Fruit fly (Drosophila melanogaster) whole organism, embryonic: ENCODE measurements around the gene ovm.

Experiments used
- Aef1 ChIP-seq: fragments of 200-800 bp; sonication (Bioruptor generic); IDR thresholded peaks from 3 replicates; pipeline ENCODE4 v1.3.6; 2022; ENCODE audit warnings: missing biosample characterization, missing genetic modification characterization
- Atf3 ChIP-seq: fragments of 200-800 bp; sonication (Bioruptor generic); optimal IDR thresholded peaks from 3 replicates; lab custom pipeline; 2016; ENCODE audit warnings: missing biosample characterization, missing genetic modification characterization
- CG12071 ChIP-seq: fragments of 200-800 bp; sonication (Bioruptor generic); optimal IDR thresholded peaks from 3 replicates; lab custom pipeline; 2018; ENCODE audit warnings: missing biosample characterization, mild to moderate bottlenecking, missing genetic modification characterization
- CG1233 ChIP-seq: fragments of 200-800 bp; sonication (Bioruptor generic); optimal IDR thresholded peaks from 4 replicates; lab custom pipeline; 2018; ENCODE audit warnings: missing biosample characterization, mild to moderate bottlenecking, missing genetic modification characterization
- CG14965 ChIP-seq: fragments of 200-800 bp; sonication (Bioruptor generic); optimal IDR thresholded peaks from 2 replicates; lab custom pipeline; 2016; ENCODE audit warnings: missing biosample characterization, missing genetic modification characterization, borderline replicate concordance
- CG17359 ChIP-seq: fragments of 200-800 bp; sonication (Bioruptor generic); optimal IDR thresholded peaks from 3 replicates; lab custom pipeline; 2018; ENCODE audit warnings: missing biosample characterization, mild to moderate bottlenecking, missing genetic modification characterization, moderate library complexity
- CG2712 ChIP-seq: fragments of 200-800 bp; optimal IDR thresholded peaks from 3 replicates; lab custom pipeline; 2019; ENCODE audit warnings: missing biosample characterization, mild to moderate bottlenecking, missing genetic modification characterization, moderate library complexity
- CG4328 ChIP-seq: fragments of 200-800 bp; sonication (Bioruptor generic); optimal IDR thresholded peaks from 3 replicates; lab custom pipeline; 2017; ENCODE audit warnings: missing biosample characterization, missing genetic modification reagents, missing genetic modification characterization
- CG4707 ChIP-seq: fragments of 200-800 bp; sonication (Bioruptor generic); optimal IDR thresholded peaks from 2 replicates; lab custom pipeline; 2018; ENCODE audit warnings: missing biosample characterization, mild to moderate bottlenecking, missing genetic modification characterization, moderate library complexity
- CG6254 ChIP-seq: fragments of 200-800 bp; sonication (Bioruptor generic); optimal IDR thresholded peaks from 3 replicates; lab custom pipeline; 2017; ENCODE audit warnings: mild to moderate bottlenecking, missing biosample characterization, missing genetic modification reagents, missing genetic modification characterization
- CG6654 ChIP-seq: fragments of 200-800 bp; sonication (Bioruptor generic); optimal IDR thresholded peaks from 2 replicates; lab custom pipeline; 2017; ENCODE audit warnings: missing biosample characterization, mild to moderate bottlenecking, missing genetic modification characterization
- CG6689 ChIP-seq: fragments of 200-800 bp; sonication (Bioruptor generic); IDR thresholded peaks from 2 replicates; pipeline ENCODE4 v1.3.6; 2022; ENCODE audit warnings: missing biosample characterization, missing genetic modification characterization
- CG7839 ChIP-seq: fragments of 200-800 bp; sonication (Bioruptor generic); optimal IDR thresholded peaks from 3 replicates; lab custom pipeline; 2018; ENCODE audit warnings: missing biosample characterization, mild to moderate bottlenecking, missing genetic modification characterization, moderate library complexity
- CG7987 ChIP-seq: fragments of 200-800 bp; sonication (Bioruptor generic); optimal IDR thresholded peaks from 2 replicates; lab custom pipeline; 2018; ENCODE audit warnings: missing biosample characterization, mild to moderate bottlenecking, missing genetic modification characterization, moderate library complexity
- CG8924 ChIP-seq: fragments of 200-800 bp; optimal IDR thresholded peaks from 3 replicates; lab custom pipeline; 2019; ENCODE audit warnings: missing biosample characterization, mild to moderate bottlenecking, missing genetic modification characterization, moderate library complexity
- CG9797 ChIP-seq: fragments of 200-800 bp; sonication (Bioruptor generic); optimal IDR thresholded peaks from 3 replicates; lab custom pipeline; 2018; ENCODE audit warnings: missing biosample characterization, mild to moderate bottlenecking, missing genetic modification characterization
- CrebB ChIP-seq: fragments of 200-800 bp; sonication (Bioruptor generic); optimal IDR thresholded peaks from 3 replicates; lab custom pipeline; 2018; ENCODE audit warnings: missing biosample characterization, mild to moderate bottlenecking, missing genetic modification characterization
- Dek ChIP-seq: fragments of 200-800 bp; sonication (Bioruptor generic); optimal IDR thresholded peaks from 3 replicates; lab custom pipeline; 2019; ENCODE audit warnings: missing biosample characterization, mild to moderate bottlenecking, missing genetic modification characterization, moderate library complexity
- Elba2 ChIP-seq: fragments of 200-800 bp; sonication (Bioruptor generic); optimal IDR thresholded peaks from 3 replicates; lab custom pipeline; 2016; ENCODE audit warnings: missing biosample characterization, missing genetic modification characterization
- Fer3 ChIP-seq: fragments of 200-800 bp; sonication (Bioruptor generic); optimal IDR thresholded peaks from 2 replicates; lab custom pipeline; 2018; ENCODE audit warnings: missing biosample characterization, mild to moderate bottlenecking, missing genetic modification characterization, moderate library complexity
- Gsc ChIP-seq: fragments of 200-800 bp; sonication (Bioruptor generic); IDR thresholded peaks from 2 replicates; pipeline ENCODE4 v1.3.6; 2022; ENCODE audit warnings: missing biosample characterization, missing genetic modification characterization
- HmgD ChIP-seq: fragments of 200-800 bp; sonication (Bioruptor generic); optimal IDR thresholded peaks from 3 replicates; lab custom pipeline; 2016; ENCODE audit warnings: missing biosample characterization, missing genetic modification characterization
- HmgZ ChIP-seq: fragments of 200-800 bp; sonication (Bioruptor generic); optimal IDR thresholded peaks from 2 replicates; lab custom pipeline; 2018; ENCODE audit warnings: missing biosample characterization, mild to moderate bottlenecking, missing genetic modification characterization
- Lhr ChIP-seq: fragments of 200-800 bp; sonication (Bioruptor generic); optimal IDR thresholded peaks from 3 replicates; lab custom pipeline; 2017; ENCODE audit warnings: mild to moderate bottlenecking, missing biosample characterization, missing genetic modification reagents, missing genetic modification characterization
- MBD-R2 ChIP-seq: fragments of 200-800 bp; sonication (Bioruptor generic); IDR thresholded peaks from 2 replicates; pipeline ENCODE4 v1.3.6; 2022; ENCODE audit warnings: missing biosample characterization, missing genetic modification characterization
- MTF-1 ChIP-seq: fragments of 200-800 bp; sonication (Bioruptor generic); optimal IDR thresholded peaks from 2 replicates; lab custom pipeline; 2018; ENCODE audit warnings: missing biosample characterization, mild to moderate bottlenecking, missing genetic modification characterization, borderline replicate concordance
- Max ChIP-seq: fragments of 200-800 bp; sonication (Bioruptor generic); optimal IDR thresholded peaks from 2 replicates; lab custom pipeline; 2016; ENCODE audit warnings: missing biosample characterization, mild to moderate bottlenecking, missing genetic modification characterization
- Nf-YA ChIP-seq: fragments of 200-800 bp; sonication (Bioruptor generic); IDR thresholded peaks from 2 replicates; pipeline ENCODE4 v1.3.6; 2022; ENCODE audit warnings: missing biosample characterization, missing genetic modification characterization
- Oli ChIP-seq: fragments of 200-800 bp; sonication (Bioruptor generic); optimal IDR thresholded peaks from 2 replicates; lab custom pipeline; 2018; ENCODE audit warnings: missing biosample characterization, mild to moderate bottlenecking, missing genetic modification characterization, moderate library complexity
- Sry-δ ChIP-seq: fragments of 200-800 bp; sonication (Bioruptor generic); optimal IDR thresholded peaks from 2 replicates; lab custom pipeline; 2016; ENCODE audit warnings: missing biosample characterization, missing genetic modification characterization
- YL-1 ChIP-seq: fragments of 200-800 bp; sonication (Bioruptor generic); optimal IDR thresholded peaks from 3 replicates; lab custom pipeline; 2017; ENCODE audit warnings: missing biosample characterization, mild to moderate bottlenecking, missing genetic modification characterization
- ase ChIP-seq: fragments of 200-800 bp; sonication (Bioruptor generic); IDR thresholded peaks from 3 replicates; pipeline ENCODE4 v1.3.6; 2022; ENCODE audit warnings: missing biosample characterization, missing genetic modification characterization
- bcd ChIP-seq: fragments of 200-800 bp; sonication (Bioruptor generic); optimal IDR thresholded peaks from 2 replicates; lab custom pipeline; 2017; ENCODE audit warnings: missing biosample characterization, mild to moderate bottlenecking, missing genetic modification characterization
- bsh ChIP-seq, 2 experiments: fragments of 200-800 bp; sonication (Bioruptor generic); optimal IDR thresholded peaks; 2 replicates each; lab custom pipeline; 2017 to 2018; ENCODE audit warnings: mild to moderate bottlenecking in 2 of 2, missing biosample characterization in 2 of 2, missing genetic modification characterization in 2 of 2, moderate library complexity in 1 of 2
- chinmo ChIP-seq: fragments of 200-800 bp; sonication (Bioruptor generic); IDR thresholded peaks from 4 replicates; pipeline ENCODE4 v1.3.6; 2022; ENCODE audit warnings: missing biosample characterization, missing genetic modification characterization; ENCODE audit not compliant: partially characterized antibody
- dati ChIP-seq: fragments of 200-800 bp; sonication (Bioruptor generic); IDR thresholded peaks from 2 replicates; pipeline ENCODE4 v1.3.6; 2022; ENCODE audit warnings: missing biosample characterization, missing genetic modification characterization
- gcm ChIP-seq: fragments of 200-800 bp; sonication (Bioruptor generic); optimal IDR thresholded peaks from 2 replicates; lab custom pipeline; 2019; ENCODE audit warnings: missing biosample characterization, mild to moderate bottlenecking, missing genetic modification characterization, moderate library complexity
- her ChIP-seq: fragments of 200-800 bp; sonication (Bioruptor generic); optimal IDR thresholded peaks from 2 replicates; lab custom pipeline; 2016; ENCODE audit warnings: missing biosample characterization, missing genetic modification characterization
- kay ChIP-seq: fragments of 200-800 bp; sonication (Bioruptor generic); optimal IDR thresholded peaks from 2 replicates; lab custom pipeline; 2016; ENCODE audit warnings: missing biosample characterization, missing genetic modification characterization
- lbe ChIP-seq: fragments of 200-800 bp; sonication (Bioruptor generic); optimal IDR thresholded peaks from 2 replicates; lab custom pipeline; 2016; ENCODE audit warnings: missing biosample characterization, mild to moderate bottlenecking, missing genetic modification characterization
- luna ChIP-seq: fragments of 200-800 bp; sonication (Bioruptor generic); optimal IDR thresholded peaks from 2 replicates; lab custom pipeline; 2016; ENCODE audit warnings: missing biosample characterization, missing genetic modification characterization
- mam ChIP-seq: fragments of 200-800 bp; sonication (Bioruptor generic); optimal IDR thresholded peaks from 3 replicates; lab custom pipeline; 2016; ENCODE audit warnings: missing biosample characterization, missing genetic modification characterization
- oc ChIP-seq: fragments of 200-800 bp; sonication (Bioruptor generic); optimal IDR thresholded peaks from 2 replicates; lab custom pipeline; 2018; ENCODE audit warnings: missing biosample characterization, mild to moderate bottlenecking, missing genetic modification characterization, moderate library complexity
- org-1 ChIP-seq: fragments of 200-800 bp; sonication (Bioruptor generic); optimal IDR thresholded peaks from 2 replicates; lab custom pipeline; 2017; ENCODE audit warnings: missing biosample characterization, missing genetic modification characterization
- pho ChIP-seq: fragments of 200-800 bp; sonication (Bioruptor generic); optimal IDR thresholded peaks from 2 replicates; lab custom pipeline; 2016; ENCODE audit warnings: missing biosample characterization, missing genetic modification characterization
- rib ChIP-seq: fragments of 200-800 bp; sonication (Bioruptor generic); IDR thresholded peaks from 2 replicates; pipeline ENCODE4 v1.3.6; 2022; ENCODE audit warnings: missing biosample characterization, missing genetic modification characterization
- slp2 ChIP-seq: fragments of 200-800 bp; sonication (Bioruptor generic); optimal IDR thresholded peaks from 2 replicates; lab custom pipeline; 2016; ENCODE audit warnings: missing biosample characterization, missing genetic modification characterization
- sqz ChIP-seq: fragments of 200-800 bp; sonication (Bioruptor generic); optimal IDR thresholded peaks from 3 replicates; lab custom pipeline; 2018; ENCODE audit warnings: missing biosample characterization, mild to moderate bottlenecking, missing genetic modification characterization
- sr ChIP-seq: fragments of 200-800 bp; sonication (Bioruptor generic); IDR thresholded peaks from 3 replicates; pipeline ENCODE4 v1.3.6; 2022; ENCODE audit warnings: missing biosample characterization, missing genetic modification characterization
- trh ChIP-seq: fragments of 200-800 bp; sonication (Bioruptor generic); optimal IDR thresholded peaks from 2 replicates; lab custom pipeline; 2016; ENCODE audit warnings: missing biosample characterization, missing genetic modification characterization

Gene ovm

DNA sequence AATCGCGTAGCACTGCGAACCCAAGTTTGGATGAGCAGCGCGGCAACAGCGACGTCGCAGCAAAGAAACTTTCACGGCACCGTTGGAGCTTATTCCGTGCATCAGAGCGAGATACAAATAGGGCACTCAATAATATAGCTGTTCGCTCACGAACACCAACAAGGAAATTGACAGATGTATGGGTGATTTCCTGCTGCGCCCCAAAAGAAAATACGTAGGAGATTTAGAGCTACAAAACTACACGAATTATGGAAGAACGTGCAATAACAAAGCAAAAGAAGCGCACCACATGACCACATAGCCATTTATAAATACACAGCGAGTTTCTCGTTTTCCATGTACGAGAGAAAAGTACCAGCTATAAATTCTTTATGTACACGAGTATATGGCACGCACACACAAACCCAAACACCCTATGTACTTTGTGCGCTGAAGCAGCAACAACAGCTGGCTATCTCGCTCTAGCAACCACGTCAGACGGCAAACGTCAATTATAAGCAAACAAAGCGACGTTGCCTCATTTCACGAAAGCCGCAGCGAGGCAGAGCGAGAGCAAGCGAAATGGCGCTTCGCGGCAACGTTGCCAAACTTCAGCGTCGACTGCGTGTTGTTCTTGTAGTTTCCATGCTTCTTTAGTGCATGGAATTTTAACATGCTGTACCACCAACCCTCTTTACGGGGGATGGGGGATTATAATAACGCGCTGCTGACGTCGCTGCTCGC, 20.8 kb upstream of the ovm start (continued):
- TF ChIP-seq Lhr (no peak), lbe (GFP tag; lab: Kevin White, UChicago) (peak; percentile 65), CG6254 (GFP tag; lab: Kevin White, UChicago) (peak; percentile 7), dati (no peak), Atf3 (GFP tag; lab: Kevin White, UChicago) (no peak), Elba2 (GFP tag; lab: Kevin White, UChicago) (no peak), slp2 (GFP tag; lab: Kevin White, UChicago) (no peak), CG12071 (peak; percentile 32), bcd (GFP tag; lab: Kevin White, UChicago) (no peak), trh (GFP tag; lab: Kevin White, UChicago) (no peak), CG17359 (tag; lab: Kevin White, UChicago) (no peak), sr (no peak), CG14965 (GFP tag; lab: Kevin White, UChicago) (no peak), Sry-δ (GFP tag; lab: Kevin White, UChicago) (no peak), CG7839 (no peak), ase (no peak), gcm (no peak), CG6654 (GFP tag; lab: Kevin White, UChicago) (no peak), CG2712 (tag; lab: Kevin White, UChicago) (peak; percentile 16), Gsc (no peak), CG4707 (peak; percentile 28), YL-1 (GFP tag; lab: Kevin White, UChicago) (peak; percentile 55), Dek (tag; lab: Kevin White, UChicago) (no peak), org-1 (no peak), MBD-R2 (no peak), CG9797 (GFP tag; lab: Kevin White, UChicago) (no peak), HmgD (GFP tag; lab: Kevin White, UChicago) (peak; percentile 9), bsh (GFP tag; optimal IDR thresholded peaks at IDR 0.05; lab: Kevin White, UChicago) (peak in 1 of 2 experiments; percentile 8), CG7987 (peak; percentile 69), Nf-YA (GFP tag; lab: Robert Waterston, UW) (no peak), her (GFP tag; lab: Kevin White, UChicago) (no peak), Max (GFP tag; lab: Kevin White, UChicago) (no peak), CG4328 (peak; percentile 79), chinmo (GFP tag; lab: Robert Waterston, UW) (no peak), CG6689 (GFP tag; lab: Robert Waterston, UW) (no peak), CG8924 (tag; lab: Kevin White, UChicago) (peak; percentile 52), mam (GFP tag; lab: Kevin White, UChicago) (no peak), oc (tag; lab: Kevin White, UChicago) (peak; percentile 68), CG1233 (GFP tag; lab: Kevin White, UChicago) (peak; percentile 16), Oli (tag; lab: Kevin White, UChicago) (no peak), sqz (GFP tag; lab: Kevin White, UChicago) (peak; percentile 69), Fer3 (tag; lab: Kevin White, UChicago) (no peak), pho (GFP tag; lab: Kevin White, UChicago) (peak; percentile 17), luna (GFP tag; lab: Kevin White, UChicago) (no peak), HmgZ (peak; percentile 9), rib (GFP tag; lab: Robert Waterston, UW) (no peak), kay (GFP tag; lab: Kevin White, UChicago) (no peak), MTF-1 (GFP tag; lab: Kevin White, UChicago) (peak; percentile 21), Aef1 (GFP tag; lab: Robert Waterston, UW) (no peak), CrebB (tag; lab: Kevin White, UChicago) (no peak)
